Worm (Caenorhabditis elegans): Measurements from ENCODE around the gene snap-1.

- TF ChIP-seq dao-5 (tag; optimal IDR thresholded peaks at IDR 0.05) (no peak), him-1 (tag; optimal IDR thresholded peaks at IDR 0.05) (no peak), W03F9.2 (tag; optimal IDR thresholded peaks at IDR 0.05) (no peak)
These were observed 2.5 kb downstream of the snap-1 start, which contains the start of gene D1014.4 for ce11 chrV:8132926-8133325.
